Fruit fly (Drosophila melanogaster): ENCODE data around the gene mRpL1.

Gene mRpL1

DNA sequence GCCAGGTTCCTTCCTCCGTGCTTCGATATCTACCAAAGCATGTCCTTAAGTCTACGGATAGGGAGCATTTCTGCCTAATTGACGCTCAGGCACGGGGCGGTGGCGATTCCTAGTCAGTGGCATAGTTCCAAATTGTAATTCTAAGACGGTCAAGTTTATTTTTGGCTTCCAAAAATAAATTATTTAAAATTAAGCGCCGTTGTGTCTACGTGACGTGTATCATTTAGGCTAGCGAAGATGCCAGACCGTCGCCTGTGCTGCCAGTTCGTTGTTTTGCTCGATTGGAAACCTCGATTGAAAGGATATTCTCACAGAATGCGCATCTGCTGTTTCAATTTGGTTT, 47.8 kb downstream of the mRpL1 start:
- TF ChIP-seq MESR4 (GFP tag; optimal IDR thresholded peaks at IDR 0.05), result peak; percentile 28
- TF ChIP-seq CG11247 (GFP tag; IDR thresholded peaks at IDR 0.05), result no peak
- peak; percentile 17 for TF ChIP-seq CG18619 (GFP tag; optimal IDR thresholded peaks at IDR 0.05)
- no peak for TF ChIP-seq HLH3B (GFP tag; IDR thresholded peaks at IDR 0.05)
- TF ChIP-seq bbx (GFP tag; IDR thresholded peaks at IDR 0.05; ENCODE audit: partially characterized antibody), result peak; percentile 13; the same call in 1 of the 2 replicates
- TF ChIP-seq E2f2 (GFP tag; IDR thresholded peaks at IDR 0.05), result peak; percentile 81
- TF ChIP-seq CG10431 (GFP tag; optimal IDR thresholded peaks at IDR 0.05), result no peak
- TF ChIP-seq mirr (GFP tag; optimal IDR thresholded peaks at IDR 0.05), result no peak
- peak; percentile 89 for TF ChIP-seq Xbp1 (GFP tag; optimal IDR thresholded peaks at IDR 0.05)
- no peak for TF ChIP-seq yki (optimal IDR thresholded peaks at IDR 0.05)
- TF ChIP-seq Dp (GFP tag; optimal IDR thresholded peaks at IDR 0.05), result peak; percentile 71
- peak; percentile 21 for TF ChIP-seq kay (GFP tag; optimal IDR thresholded peaks at IDR 0.05)
- TF ChIP-seq D (optimal IDR thresholded peaks at IDR 0.05), result no peak
- TF ChIP-seq D (GFP tag; optimal IDR thresholded peaks at IDR 0.05), result no peak
- peak; percentile 41 for TF ChIP-seq Dref (GFP tag; IDR thresholded peaks at IDR 0.05)
- no peak for TF ChIP-seq CG4360 (GFP tag; IDR thresholded peaks at IDR 0.05)
- no peak for TF ChIP-seq CG14441 (GFP tag; IDR thresholded peaks at IDR 0.05)
- peak; percentile 34 for TF ChIP-seq Med (GFP tag)

DNA sequence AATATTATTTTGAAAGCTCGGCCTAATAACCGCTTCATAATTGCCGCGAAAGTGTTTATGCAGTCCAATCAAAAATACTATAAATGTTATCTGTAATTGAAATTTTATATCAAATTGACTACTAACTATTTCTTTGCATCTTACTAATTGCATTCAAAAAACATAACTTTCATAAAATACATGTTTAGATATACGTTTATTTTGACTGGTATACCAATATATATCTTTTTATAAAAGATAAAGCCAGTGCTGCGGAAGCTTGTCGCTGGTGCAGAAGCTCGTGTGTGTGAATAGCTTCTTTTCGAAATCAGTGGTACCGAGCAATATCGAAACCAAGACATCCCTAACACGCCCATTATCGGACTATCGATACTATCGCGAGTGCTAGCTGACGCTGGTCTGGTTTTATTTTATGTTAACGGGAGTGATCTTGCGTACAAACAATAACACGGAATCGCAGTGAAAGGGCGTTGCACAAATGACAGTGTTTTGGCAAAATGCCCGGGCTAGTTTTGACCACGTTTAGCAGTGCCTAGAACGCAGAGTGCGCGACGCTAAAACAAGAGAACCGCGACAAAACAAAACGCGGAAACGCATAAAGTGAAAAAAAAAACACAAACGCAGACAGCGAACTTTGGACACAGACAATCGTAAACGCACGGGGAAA, 48.3 kb downstream of the mRpL1 start, which contains the start of gene Atg13:
TSS of gene Atg13 (plus strand) at position 367 of the 667 bp plus-strand sequence.
- TF ChIP-seq CG1602 (GFP tag; optimal IDR thresholded peaks at IDR 0.05) (peak; percentile 28), CG11085 (GFP tag; IDR thresholded peaks at IDR 0.05) (no peak), pb (GFP tag; optimal IDR thresholded peaks at IDR 0.05) (no peak), org-1 (GFP tag; optimal IDR thresholded peaks at IDR 0.05) (no peak), Hsf (GFP tag; optimal IDR thresholded peaks at IDR 0.05) (peak; percentile 31), Atf6 (GFP tag; IDR thresholded peaks at IDR 0.05) (no peak), jumu (GFP tag; optimal IDR thresholded peaks at IDR 0.05) (no peak), CG1529 (GFP tag; optimal IDR thresholded peaks at IDR 0.05) (no peak), CG11560 (tag; IDR thresholded peaks at IDR 0.05) (no peak), CkIIα-i1 (GFP tag; IDR thresholded peaks at IDR 0.05) (no peak), ro (GFP tag; IDR thresholded peaks at IDR 0.05) (no peak), corto (GFP tag; optimal IDR thresholded peaks at IDR 0.05) (no peak), CG14965 (GFP tag; optimal IDR thresholded peaks at IDR 0.05; ENCODE audit: borderline replicate concordance) (no peak), hb (GFP tag; IDR thresholded peaks at IDR 0.05; ENCODE audit: partially characterized antibody) (peak; percentile 56), CG3995 (GFP tag; optimal IDR thresholded peaks at IDR 0.05) (no peak), shn (GFP tag; optimal IDR thresholded peaks at IDR 0.05) (no peak), C15 (GFP tag; IDR thresholded peaks at IDR 0.05) (no peak), CG12236 (GFP tag; optimal IDR thresholded peaks at IDR 0.05) (no peak), en (GFP tag; optimal IDR thresholded peaks at IDR 0.05) (no peak), sr (GFP tag; IDR thresholded peaks at IDR 0.05) (no peak), lbe (GFP tag; optimal IDR thresholded peaks at IDR 0.05) (no peak), cato (GFP tag; optimal IDR thresholded peaks at IDR 0.05; ENCODE audit: borderline replicate concordance) (no peak), Dll (GFP tag; IDR thresholded peaks at IDR 0.05; ENCODE audit: partially characterized antibody) (peak; percentile 69), CG10462 (GFP tag; optimal IDR thresholded peaks at IDR 0.05) (no peak), CG43689 (GFP tag; IDR thresholded peaks at IDR 0.05) (no peak), sc (optimal IDR thresholded peaks at IDR 0.05) (no peak), sc (GFP tag; optimal IDR thresholded peaks at IDR 0.05) (no peak), Doc3 (GFP tag; IDR thresholded peaks at IDR 0.05; ENCODE audit: partially characterized antibody) (peak; percentile 42; the same call in 1 of the 3 replicates), Nf-YA (GFP tag; IDR thresholded peaks at IDR 0.05) (no peak), CG2889 (GFP tag; IDR thresholded peaks at IDR 0.05) (no peak), tup (GFP tag; optimal IDR thresholded peaks at IDR 0.05) (no peak), mld (GFP tag; IDR thresholded peaks at IDR 0.05; ENCODE audit: partially characterized antibody) (peak; percentile 76; the same call in 2 of the 3 replicates), E2f1 (GFP tag; IDR thresholded peaks at IDR 0.05) (no peak), CG14710 (tag; optimal IDR thresholded peaks at IDR 0.05) (peak; percentile 81), D (optimal IDR thresholded peaks at IDR 0.05) (no peak), D (GFP tag; optimal IDR thresholded peaks at IDR 0.05) (no peak)
